Worm (Caenorhabditis elegans) whole organism, late embryonic: ENCODE data around the gene R12C12.9.
"Not testable (repeated sequence)": the region's sequence is repeated elsewhere in the genome, so short reads cannot be mapped to it uniquely, and the experiment has no call there.

Experiments
- K02D7.2 ChIP-seq: sonication (generic microtip); optimal IDR thresholded peaks from 2 replicates; lab custom pipeline; 2017; ENCODE audit warnings: mild to moderate bottlenecking, missing genetic modification characterization, missing compliant biosample characterization
- T23F11.4 ChIP-seq: fragments of 200-800 bp; sonication (Bioruptor generic); optimal IDR thresholded peaks from 2 replicates; lab custom pipeline; 2018; ENCODE audit warnings: mild to moderate bottlenecking, missing genetic modification characterization, missing compliant biosample characterization
- Y22D7AL.16 ChIP-seq: sonication (generic microtip); optimal IDR thresholded peaks from 2 replicates; lab custom pipeline; 2016; ENCODE audit warnings: missing genetic modification characterization, missing compliant biosample characterization
- ceh-19 ChIP-seq: fragments of 200-800 bp; sonication (Bioruptor generic); optimal IDR thresholded peaks from 2 replicates; lab custom pipeline; 2018; ENCODE audit warnings: mild to moderate bottlenecking, missing genetic modification characterization, missing compliant biosample characterization
- ceh-2 ChIP-seq: sonication (generic microtip); optimal IDR thresholded peaks from 2 replicates; lab custom pipeline; 2016; ENCODE audit warnings: missing genotype, missing genetic modification characterization, missing compliant biosample characterization
- ceh-22 ChIP-seq: sonication (generic microtip); optimal IDR thresholded peaks from 2 replicates; lab custom pipeline; 2017; ENCODE audit warnings: missing biosample characterization, missing genetic modification characterization
- ceh-24 ChIP-seq: sonication (generic microtip); optimal IDR thresholded peaks from 2 replicates; lab custom pipeline; 2016; ENCODE audit warnings: mild to moderate bottlenecking, missing genetic modification characterization, missing compliant biosample characterization
- ceh-30 ChIP-seq: fragments of 150-350 bp; optimal IDR thresholded peaks from 2 replicates; lab custom pipeline; 2014; ENCODE audit warnings: missing biosample characterization, missing genetic modification characterization
- ceh-45 ChIP-seq: fragments of 200-800 bp; sonication (Bioruptor generic); IDR thresholded peaks from 2 replicates; pipeline ENCODE4 v1.3.6; 2022; ENCODE audit warnings: missing genetic modification reagents, missing genetic modification characterization, missing compliant biosample characterization
- che-1 ChIP-seq: sonication (generic microtip); optimal IDR thresholded peaks from 2 replicates; lab custom pipeline; 2016; ENCODE audit warnings: mild to moderate bottlenecking, missing genetic modification characterization, missing compliant biosample characterization
- dmd-4 ChIP-seq: sonication (generic microtip); optimal IDR thresholded peaks from 2 replicates; lab custom pipeline; 2016; ENCODE audit warnings: borderline replicate concordance, missing genetic modification characterization, missing compliant biosample characterization
- dve-1 ChIP-seq: sonication (generic microtip); optimal IDR thresholded peaks from 2 replicates; lab custom pipeline; 2017; ENCODE audit warnings: antibody characterized with exemption, mild to moderate bottlenecking, missing genetic modification characterization, missing compliant biosample characterization
- ets-4 ChIP-seq: sonication (generic microtip); optimal IDR thresholded peaks from 2 replicates; lab custom pipeline; 2016; ENCODE audit warnings: missing genetic modification characterization, missing compliant biosample characterization
- fkh-6 ChIP-seq: sonication (generic microtip); optimal IDR thresholded peaks from 2 replicates; lab custom pipeline; 2016; ENCODE audit warnings: missing genetic modification characterization, missing compliant biosample characterization
- hlh-30 ChIP-seq: sonication (generic microtip); optimal IDR thresholded peaks from 2 replicates; lab custom pipeline; 2017; ENCODE audit warnings: antibody characterized with exemption, missing genetic modification characterization, missing compliant biosample characterization; ENCODE audit not compliant: insufficient read depth
- hlh-8 ChIP-seq: sonication (generic microtip); optimal IDR thresholded peaks from 2 replicates; lab custom pipeline; 2016; ENCODE audit warnings: missing genotype, missing genetic modification characterization, missing compliant biosample characterization
- lim-6 ChIP-seq: sonication (generic microtip); optimal IDR thresholded peaks from 2 replicates; lab custom pipeline; 2016; ENCODE audit warnings: missing genetic modification characterization, missing compliant biosample characterization
- mec-3 ChIP-seq: sonication (generic microtip); optimal IDR thresholded peaks from 2 replicates; lab custom pipeline; 2016; ENCODE audit warnings: borderline replicate concordance, missing genetic modification characterization, missing compliant biosample characterization
- nhr-11 ChIP-seq: fragments of 150-350 bp; optimal IDR thresholded peaks from 2 replicates; lab custom pipeline; 2014; ENCODE audit warnings: missing biosample characterization, missing genetic modification characterization
- npax-4 ChIP-seq: sonication (generic microtip); optimal IDR thresholded peaks from 2 replicates; lab custom pipeline; 2016; ENCODE audit warnings: missing genetic modification characterization, missing compliant biosample characterization
- odd-2 ChIP-seq: sonication (generic microtip); optimal IDR thresholded peaks from 2 replicates; lab custom pipeline; 2017; ENCODE audit warnings: antibody characterized with exemption, mild to moderate bottlenecking, missing genetic modification characterization, missing compliant biosample characterization
- pat-9 ChIP-seq: fragments of 200-800 bp; sonication (Bioruptor generic); optimal IDR thresholded peaks from 2 replicates; lab custom pipeline; 2018; ENCODE audit warnings: mild to moderate bottlenecking, missing genetic modification characterization, moderate library complexity, missing compliant biosample characterization
- pax-1 ChIP-seq: fragments of 150-350 bp; optimal IDR thresholded peaks from 2 replicates; lab custom pipeline; 2014; ENCODE audit warnings: missing biosample characterization, missing genetic modification characterization
- pha-4 ChIP-seq: fragments of 150-350 bp; optimal IDR thresholded peaks from 2 replicates; lab custom pipeline; 2018; ENCODE audit warnings: missing biosample characterization, missing genetic modification reagents, missing genetic modification characterization
- sox-4 ChIP-seq: sonication (generic microtip); optimal IDR thresholded peaks from 2 replicates; lab custom pipeline; 2017; ENCODE audit warnings: mild to moderate bottlenecking, missing genetic modification characterization, inconsistent platforms, missing compliant biosample characterization
- syd-9 ChIP-seq: sonication (generic microtip); optimal IDR thresholded peaks from 2 replicates; lab custom pipeline; 2016; ENCODE audit warnings: mild to moderate bottlenecking, missing genetic modification characterization, moderate library complexity, missing compliant biosample characterization
- tbx-2 ChIP-seq: sonication (generic microtip); optimal IDR thresholded peaks from 2 replicates; lab custom pipeline; 2016; ENCODE audit warnings: missing genetic modification characterization, missing compliant biosample characterization
- unc-3 ChIP-seq, 2 experiments: fragments of 200-800 bp in 1 of 2; sonication (Bioruptor generic) in 1 of 2; sonication (generic microtip) in 1 of 2; conservative IDR thresholded peaks in 1 of 2; optimal IDR thresholded peaks in 1 of 2; 2 replicates each; pipeline versions ENCODE4 v1.3.6 to Lab custom; 2016 to 2022; ENCODE audit warnings: missing compliant biosample characterization in 2 of 2, missing genetic modification characterization in 2 of 2, missing genetic modification reagents in 1 of 2
- unc-55 ChIP-seq: sonication (generic microtip); optimal IDR thresholded peaks from 2 replicates; lab custom pipeline; 2017; ENCODE audit warnings: missing biosample characterization, missing genetic modification reagents, missing genetic modification characterization

Gene R12C12.9

DNA sequence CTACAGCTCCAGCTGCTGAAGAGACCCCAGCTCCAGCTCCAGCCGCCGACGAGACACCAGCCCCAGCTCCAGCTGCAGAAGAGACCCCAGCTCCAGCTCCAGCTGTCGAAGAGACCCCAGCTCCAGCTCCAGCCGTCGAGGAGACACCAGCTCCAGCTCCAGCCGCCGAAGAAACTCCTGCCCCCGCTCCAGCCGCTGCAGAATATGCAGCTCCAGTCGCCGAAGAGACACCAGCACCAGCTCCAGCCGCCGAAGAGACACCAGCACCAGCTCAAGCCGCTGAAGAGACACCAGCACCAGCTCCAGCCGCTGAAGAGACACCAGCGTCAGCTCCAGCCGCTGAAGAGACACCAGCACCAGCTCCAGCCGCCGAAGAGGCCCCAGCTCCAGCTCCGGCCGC, 2.2 kb downstream of the R12C12.9 start:
- peak; percentile 2 for TF ChIP-seq che-1 (tag; lab: Kevin White, UChicago)
- TF ChIP-seq ceh-45 (GFP tag; lab: Robert Waterston, UW) = no peak
- no peak for TF ChIP-seq pha-4
- TF ChIP-seq, all 69 proteins: peak for 1

DNA sequence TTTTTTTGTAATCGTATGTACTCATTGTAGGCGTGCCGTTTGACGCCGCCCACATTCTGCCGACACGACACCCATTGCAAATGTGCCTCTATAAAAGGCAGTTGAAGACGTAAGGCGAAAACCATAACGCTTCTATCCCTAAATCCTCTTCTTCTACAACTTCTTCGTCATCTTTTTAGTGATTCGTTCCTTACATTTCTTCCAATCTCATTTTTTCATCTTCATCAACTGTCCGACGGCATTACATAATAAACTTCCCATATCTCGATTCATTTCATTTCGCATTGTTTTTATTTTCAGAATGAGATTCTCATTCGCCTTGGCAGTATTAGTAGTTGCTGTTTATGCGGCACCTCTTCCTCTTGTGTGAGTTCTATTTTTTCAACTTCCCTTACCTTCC, 4.4 kb downstream of the R12C12.9 start, which contains the start of gene ZK84.1:
ZK84.1 (plus strand) TSS at position 301 of the 400 bp plus-strand sequence.
- no peak for TF ChIP-seq ceh-19 (GFP tag; lab: Kevin White, UChicago)
- no peak for TF ChIP-seq che-1 (tag; lab: Kevin White, UChicago)
- TF ChIP-seq odd-2 (tag; lab: Kevin White, UChicago) = no peak
- no peak for TF ChIP-seq dmd-4 (tag; lab: Kevin White, UChicago)
- no peak for TF ChIP-seq ceh-30
- TF ChIP-seq ets-4 = no peak
- TF ChIP-seq nhr-11 = no peak
- TF ChIP-seq lim-6 (tag; lab: Kevin White, UChicago) = no peak

DNA sequence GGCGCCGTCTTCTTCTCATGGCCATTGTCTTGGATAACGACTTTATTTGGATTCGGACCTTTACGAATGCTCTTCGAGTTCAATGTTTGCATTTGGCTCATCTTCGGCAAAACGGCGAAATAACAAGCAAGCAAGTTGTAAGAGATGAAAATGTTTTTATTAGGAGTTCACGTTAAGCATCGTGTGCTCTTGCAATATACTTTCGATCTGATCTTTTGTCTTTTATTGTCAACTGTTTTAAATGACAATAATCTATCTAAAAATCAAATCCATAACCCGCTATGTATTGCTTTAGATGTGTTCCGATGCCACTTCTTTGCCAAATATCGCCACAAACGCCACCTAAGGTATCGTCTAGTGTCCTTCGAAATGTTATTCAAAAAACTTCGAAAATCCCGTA, 8.4 kb downstream of the R12C12.9 start, which contains the start of gene ZK84.5:
ZK84.5 (minus strand) TSS at position 101 of the 400 bp plus-strand sequence.
- TF ChIP-seq hlh-8 (tag; lab: Kevin White, UChicago) (no peak), ceh-22 (tag; lab: Kevin White, UChicago) (no peak), sox-4 (tag; lab: Kevin White, UChicago) (no peak), tbx-2 (no peak), dmd-4 (tag; lab: Kevin White, UChicago) (no peak), ceh-24 (tag; lab: Kevin White, UChicago) (no peak), K02D7.2 (tag; lab: Kevin White, UChicago) (no peak), syd-9 (tag; lab: Kevin White, UChicago) (no peak)

DNA sequence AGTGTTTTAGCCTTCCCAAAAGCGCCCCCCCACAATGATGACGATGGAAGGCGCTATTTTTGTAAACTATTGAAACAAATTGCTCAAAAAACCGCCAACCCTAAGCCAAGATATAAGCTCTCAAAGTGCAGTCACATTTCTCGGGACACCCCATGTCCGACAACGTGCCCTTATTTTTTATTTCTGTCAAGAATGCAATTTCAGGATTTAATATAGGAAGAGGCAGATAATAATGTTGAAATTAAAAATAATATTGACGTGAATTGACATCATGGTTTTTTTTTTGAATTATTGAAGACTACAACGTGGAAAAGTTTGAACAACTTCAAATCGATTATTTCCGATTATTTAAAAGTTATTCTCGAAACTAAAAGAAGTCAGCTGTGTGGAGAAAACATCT, 10.7 kb downstream of the R12C12.9 start, which contains the start of gene ZK84.2:
ZK84.2 (plus strand) TSS at position 301 of the 400 bp plus-strand sequence.
- TF ChIP-seq T23F11.4 (GFP tag; lab: Kevin White, UChicago); fkh-6 (tag; lab: Kevin White, UChicago); Y22D7AL.16 (tag; lab: Kevin White, UChicago): not testable (repeated sequence)
- TF ChIP-seq, all 69 proteins: peak for 0; not testable (repeated sequence) for 69

DNA sequence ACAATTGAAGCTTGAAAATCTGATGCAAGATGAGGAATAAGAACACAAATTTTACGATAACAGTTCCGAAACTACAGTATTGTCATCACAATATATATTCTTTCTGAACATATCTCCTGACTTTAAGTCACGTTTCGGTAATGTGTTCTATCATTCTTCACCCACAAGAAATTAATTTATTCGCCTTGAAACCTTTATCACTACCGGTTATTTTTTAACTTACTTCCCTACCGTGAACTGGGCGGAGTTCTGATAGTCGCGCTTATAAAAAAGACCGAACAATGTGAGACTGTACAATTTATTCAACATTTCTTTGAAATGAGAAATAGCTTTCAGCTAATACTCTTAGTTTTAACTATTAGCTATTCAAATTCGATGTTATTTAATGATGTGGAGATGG, 14.2 kb downstream of the R12C12.9 start, which contains the start of gene ins-20:
ins-20 (plus strand) TSS at position 301 of the 400 bp plus-strand sequence.
- TF ChIP-seq pat-9 (tag; lab: Kevin White, UChicago) = no peak

DNA sequence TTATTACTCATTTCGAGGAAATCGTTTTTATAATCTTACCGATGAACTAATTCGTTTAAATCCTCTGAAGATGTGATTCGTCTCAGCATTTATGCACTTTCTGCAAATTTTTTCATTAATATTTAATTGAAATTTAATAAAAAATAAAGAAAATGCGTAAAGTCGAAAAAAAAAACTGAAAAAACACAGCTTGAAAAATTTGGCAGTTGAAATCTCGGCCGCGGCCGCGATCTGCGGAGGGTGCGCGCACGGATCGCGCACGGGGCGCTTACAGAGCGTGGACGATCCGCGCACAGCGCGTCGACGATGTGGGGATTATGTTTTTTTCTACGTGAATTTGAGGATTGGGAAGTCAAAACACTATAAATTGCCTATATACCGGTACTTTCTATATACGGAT, 15.9 kb downstream of the R12C12.9 start, which contains the start of gene ZK84.4:
ZK84.4 (minus strand) TSS at position 101 of the 400 bp plus-strand sequence.
- not testable (repeated sequence) for TF ChIP-seq pax-1 (tag; lab: Kevin White, UChicago); nhr-11; npax-4

DNA sequence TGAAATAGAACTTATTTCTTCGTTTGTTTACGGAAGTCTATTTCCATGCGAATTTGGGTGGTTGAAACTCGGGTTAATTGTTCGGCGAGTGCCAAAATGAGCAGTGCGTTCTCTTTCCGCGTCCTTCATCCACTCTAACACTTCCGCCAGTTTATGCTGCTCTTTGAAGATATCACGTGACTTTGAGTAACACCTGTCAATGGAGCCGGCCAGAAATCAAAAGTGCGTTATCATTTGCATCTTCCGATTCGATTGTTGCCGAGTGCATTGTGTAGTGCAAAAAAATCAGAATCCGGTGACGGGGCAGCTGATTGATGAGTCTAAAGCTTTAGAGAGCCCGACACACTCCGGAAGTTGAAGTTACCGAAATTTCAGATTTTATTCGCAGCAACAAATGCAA, 23.8 kb downstream of the R12C12.9 start:
- TF ChIP-seq odd-2 (tag; lab: Kevin White, UChicago) (no peak), dve-1 (no peak), hlh-30 (peak; percentile 46), pax-1 (tag; lab: Kevin White, UChicago) (no peak), unc-55 (peak; percentile 68)

DNA sequence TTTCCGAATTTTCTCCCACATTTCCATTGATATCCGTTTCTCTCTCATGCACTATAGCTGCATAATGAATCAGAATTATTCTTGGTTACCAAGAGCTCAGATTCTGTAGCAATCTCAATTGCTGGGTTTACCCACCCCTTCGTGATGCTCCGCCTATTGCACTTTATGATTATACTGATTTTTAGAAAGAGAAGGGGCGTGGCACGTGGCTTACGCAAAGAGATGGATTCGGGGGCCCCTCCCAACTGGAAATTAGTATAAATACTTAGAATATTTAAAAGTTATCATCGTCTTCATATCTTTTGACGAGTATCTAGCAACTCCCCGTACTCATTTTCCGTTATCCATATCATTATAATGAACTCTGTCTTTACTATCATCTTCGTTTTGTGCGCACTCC, 24.6 kb downstream of the R12C12.9 start, which contains the start of gene ins-6:
ins-6 (plus strand) TSS at position 301 of the 400 bp plus-strand sequence.
- TF ChIP-seq ets-4 (no peak), pha-4 (no peak), ceh-2 (tag; lab: Kevin White, UChicago) (no peak), unc-3 (GFP tag; conservative IDR thresholded peaks at IDR 0.05; lab: Robert Waterston, UW) (no peak), unc-3 (tag; optimal IDR thresholded peaks at IDR 0.05; lab: Kevin White, UChicago) (no peak), K02D7.2 (tag; lab: Kevin White, UChicago) (no peak), Y22D7AL.16 (tag; lab: Kevin White, UChicago) (no peak), mec-3 (tag; lab: Kevin White, UChicago) (no peak), nhr-11 (no peak)
